Worm (Caenorhabditis elegans) whole organism, L4/young adult: ENCODE measurements around the gene mlc-6.

Experiments
- W03F9.2 ChIP-seq: fragments of 150-350 bp; optimal IDR thresholded peaks from 2 replicates; lab custom pipeline; 2014; ENCODE audit warnings: missing biosample characterization, missing genetic modification characterization
- dao-5 ChIP-seq: sonication (generic microtip); optimal IDR thresholded peaks from 2 replicates; lab custom pipeline; 2016; ENCODE audit warnings: missing genotype, missing genetic modification characterization, moderate library complexity, missing compliant biosample characterization
- him-1 ChIP-seq: sonication (generic microtip); optimal IDR thresholded peaks from 2 replicates; lab custom pipeline; 2016; ENCODE audit warnings: missing genotype, missing genetic modification reagents, missing genetic modification characterization, missing compliant biosample characterization

Gene mlc-6

DNA sequence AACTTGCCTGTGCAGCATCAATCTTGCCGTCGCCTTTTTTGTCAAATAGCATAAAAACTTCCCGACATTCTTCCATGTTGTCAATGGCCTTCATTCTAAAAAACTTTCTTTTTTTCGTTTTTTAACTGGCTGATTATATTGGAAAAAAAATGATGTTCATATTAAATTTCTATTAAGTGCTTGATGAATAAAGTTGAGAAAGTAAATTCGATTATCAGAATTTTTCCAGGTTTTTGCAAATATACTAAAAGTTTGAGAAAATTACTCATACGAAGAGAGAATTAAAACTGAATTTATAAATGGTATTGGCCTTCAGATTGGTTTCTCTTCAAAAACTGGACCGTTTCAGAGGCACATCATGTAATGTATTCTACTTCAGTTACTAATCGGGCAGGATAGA, at the start of gene mlc-6:
TSS of gene mlc-6 (minus strand) at position 101 of the 400 bp plus-strand sequence.
- TF ChIP-seq W03F9.2 (tag; lab: Kevin White, UChicago), result no peak
- no peak for TF ChIP-seq dao-5 (tag; lab: Kevin White, UChicago)
- no peak for TF ChIP-seq him-1 (tag; lab: Kevin White, UChicago)

DNA sequence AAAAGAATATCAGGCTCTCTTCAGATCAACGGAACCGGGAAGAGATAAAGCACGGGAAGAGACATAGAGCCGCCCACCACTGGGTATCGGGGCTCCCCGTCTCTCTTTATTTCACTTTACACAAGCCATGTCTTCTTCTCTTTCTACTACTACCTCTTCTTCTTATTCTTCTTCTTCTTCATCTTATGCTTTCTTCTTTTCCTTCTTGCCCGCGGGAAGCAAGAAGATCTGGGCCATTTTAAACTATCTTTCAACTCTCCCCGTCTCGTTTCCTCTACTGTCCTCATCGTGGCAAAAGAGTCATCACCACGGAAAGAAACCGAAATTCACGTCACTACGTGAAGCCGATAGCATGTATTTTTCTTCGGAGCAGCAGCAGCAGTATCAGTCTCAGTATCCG, 46.2 kb upstream of the mlc-6 start:
- TF ChIP-seq dao-5 (tag; lab: Kevin White, UChicago) (no peak), W03F9.2 (tag; lab: Kevin White, UChicago) (no peak)

ce11 chrX:14289993-14290392, 43.6 kb upstream of the mlc-6 start:
- no peak for TF ChIP-seq him-1 (tag; lab: Kevin White, UChicago)

DNA sequence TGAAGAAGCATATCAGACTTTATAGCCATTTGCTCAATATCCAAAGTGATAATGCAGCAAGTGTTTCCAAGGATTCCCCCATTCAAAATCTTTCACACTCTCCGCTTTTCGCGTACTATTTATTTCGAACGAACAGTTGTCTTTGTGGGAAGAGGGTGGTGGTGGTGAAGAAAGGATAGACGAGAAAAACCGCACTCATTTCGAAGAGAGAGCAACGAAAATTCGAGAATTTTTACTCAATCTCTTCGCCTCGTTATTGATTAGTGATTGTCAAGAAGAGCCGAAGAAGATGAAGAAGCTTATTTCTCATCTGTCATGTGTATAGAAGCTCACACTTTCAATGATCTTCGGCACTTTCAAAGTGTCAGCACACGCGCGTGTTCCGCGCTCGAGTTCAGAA, 41.5 kb upstream of the mlc-6 start:
- TF ChIP-seq W03F9.2 (tag; lab: Kevin White, UChicago) (no peak), him-1 (tag; lab: Kevin White, UChicago) (no peak), dao-5 (tag; lab: Kevin White, UChicago) (no peak)

ce11 chrX:14281526-14281925, 35.1 kb upstream of the mlc-6 start, which contains the start of gene E02H4.2:
Gene E02H4.2, minus strand, starts transcription at chrX:14281626.
- no peak for TF ChIP-seq dao-5 (tag; lab: Kevin White, UChicago)
- TF ChIP-seq W03F9.2 (tag; lab: Kevin White, UChicago), result no peak
- no peak for TF ChIP-seq him-1 (tag; lab: Kevin White, UChicago)

- no peak for TF ChIP-seq him-1 (tag; lab: Kevin White, UChicago)
- no peak for TF ChIP-seq W03F9.2 (tag; lab: Kevin White, UChicago)
- no peak for TF ChIP-seq dao-5 (tag; lab: Kevin White, UChicago)
These were observed 21.4 kb upstream of the mlc-6 start, which contains the start of gene del-1 for ce11 chrX:14267781-14268180. Gene del-1, plus strand, starts transcription at chrX:14268081.

DNA sequence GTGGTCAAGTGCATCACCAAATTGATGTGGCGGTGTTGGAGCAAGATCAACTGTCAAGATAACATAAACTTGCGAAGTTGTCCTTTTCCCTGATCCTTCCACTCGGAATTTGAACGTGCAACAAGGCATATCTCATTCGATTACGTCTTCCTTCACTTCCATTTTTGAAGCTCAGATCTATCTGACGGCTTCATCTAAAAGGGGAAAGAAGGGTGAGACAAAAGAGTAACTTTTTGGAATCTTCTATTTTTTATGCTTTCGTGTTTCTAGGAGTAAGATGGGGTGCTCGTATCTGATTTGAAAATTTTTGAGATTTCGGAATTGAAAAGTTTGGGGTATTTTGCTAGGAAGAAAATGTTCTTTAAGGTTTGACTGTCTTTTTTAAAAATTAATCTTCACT, 20.8 kb upstream of the mlc-6 start:
- TF ChIP-seq dao-5 (tag; lab: Kevin White, UChicago) (no peak), W03F9.2 (tag; lab: Kevin White, UChicago) (no peak), him-1 (tag; lab: Kevin White, UChicago) (no peak)

- TF ChIP-seq dao-5 (tag; lab: Kevin White, UChicago) (no peak), him-1 (tag; lab: Kevin White, UChicago) (no peak), W03F9.2 (tag; lab: Kevin White, UChicago) (no peak)
These were observed 17.1 kb upstream of the mlc-6 start, which contains the start of gene E02H4.8 for ce11 chrX:14263473-14263872. Gene E02H4.8, minus strand, starts transcription at chrX:14263573.

- TF ChIP-seq dao-5 (tag; lab: Kevin White, UChicago), result no peak
- no peak for TF ChIP-seq W03F9.2 (tag; lab: Kevin White, UChicago)
- TF ChIP-seq him-1 (tag; lab: Kevin White, UChicago), result no peak
These were observed 11.2 kb upstream of the mlc-6 start, which contains the start of gene E02H4.4 for ce11 chrX:14257661-14258060. Gene E02H4.4, plus strand, starts transcription at chrX:14257961.

- TF ChIP-seq W03F9.2 (tag; lab: Kevin White, UChicago) (no peak), dao-5 (tag; lab: Kevin White, UChicago) (no peak), him-1 (tag; lab: Kevin White, UChicago) (no peak)
These were observed 9.6 kb upstream of the mlc-6 start, which contains the start of gene E02H4.7 for ce11 chrX:14255973-14256372. Gene E02H4.7, plus strand, starts transcription at chrX:14256273.

ce11 chrX:14255031-14255430, 8.6 kb upstream of the mlc-6 start, which contains the start of gene E02H4.5:
Gene E02H4.5, minus strand, starts transcription at chrX:14255131.
- TF ChIP-seq dao-5 (tag; lab: Kevin White, UChicago) (no peak), W03F9.2 (tag; lab: Kevin White, UChicago) (no peak), him-1 (tag; lab: Kevin White, UChicago) (no peak)

- no peak for TF ChIP-seq him-1 (tag; lab: Kevin White, UChicago)
- no peak for TF ChIP-seq dao-5 (tag; lab: Kevin White, UChicago)
- TF ChIP-seq W03F9.2 (tag; lab: Kevin White, UChicago), result no peak
These were observed 5.6 kb upstream of the mlc-6 start, which contains the start of gene E02H4.6 for ce11 chrX:14252042-14252441. Gene E02H4.6, minus strand, starts transcription at chrX:14252142.

DNA sequence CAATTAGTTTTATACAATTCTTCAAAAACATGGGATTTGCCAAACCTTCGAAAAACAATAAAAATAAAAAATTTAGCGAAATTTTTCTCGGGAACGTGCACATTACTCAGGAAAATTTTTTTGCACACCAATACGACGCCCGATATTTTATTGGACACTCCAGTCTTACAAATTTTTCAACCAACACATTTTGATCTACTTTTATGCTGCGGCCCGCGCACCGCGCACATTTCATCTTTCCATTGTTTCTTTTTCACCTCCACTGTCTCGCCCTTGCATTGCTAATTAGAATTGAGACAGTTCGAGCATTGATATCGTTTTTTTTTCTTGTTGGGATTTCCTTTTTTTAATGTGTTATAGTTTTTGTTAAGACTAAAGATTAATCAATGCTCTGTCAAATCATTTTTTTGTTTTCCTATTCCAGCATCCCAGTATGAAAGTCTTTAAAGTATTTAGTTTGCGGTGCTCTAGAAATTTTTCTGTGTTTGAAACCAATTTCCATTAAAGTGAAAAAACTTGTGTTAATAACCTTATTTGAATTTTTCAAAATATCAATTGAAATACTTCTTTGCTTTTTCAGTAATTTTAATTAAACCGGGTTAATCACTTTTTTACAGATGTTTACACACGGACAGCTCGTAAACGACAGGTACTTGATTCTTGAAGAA, 1.2 kb upstream of the mlc-6 start, which contains the start of gene K04C1.5:
TSS of gene K04C1.5 (plus strand) at position 618 of the 668 bp plus-strand sequence.
- TF ChIP-seq him-1 (tag; lab: Kevin White, UChicago), result no peak
- TF ChIP-seq W03F9.2 (tag; lab: Kevin White, UChicago), result no peak
- TF ChIP-seq dao-5 (tag; lab: Kevin White, UChicago), result no peak

DNA sequence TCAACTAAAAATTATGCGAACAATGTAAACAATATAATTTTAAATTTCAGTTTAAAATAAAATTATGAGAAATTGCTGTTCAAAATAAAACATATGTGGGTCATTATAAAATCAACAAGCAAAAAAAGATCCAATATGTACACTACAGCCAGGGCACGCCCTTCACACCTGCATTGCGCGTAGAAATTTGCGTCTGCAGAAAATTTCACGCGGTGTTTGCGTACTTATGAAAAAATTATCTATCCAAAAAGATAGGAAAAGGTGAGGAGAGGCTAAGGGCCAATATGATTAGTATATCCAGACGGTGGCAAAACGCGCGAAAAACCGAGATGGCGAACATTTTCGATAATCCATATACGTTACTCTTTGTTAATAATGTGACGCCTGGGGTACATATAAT, 1.9 kb downstream of the mlc-6 start:
- TF ChIP-seq W03F9.2 (tag; lab: Kevin White, UChicago) (no peak), him-1 (tag; lab: Kevin White, UChicago) (no peak), dao-5 (tag; lab: Kevin White, UChicago) (no peak)
